Worm (Caenorhabditis elegans): ENCODE measurements around the gene zip-1.

- TF ChIP-seq flt-1 (GFP tag; IDR thresholded peaks at IDR 0.05) (no peak), med-1 (GFP tag; optimal IDR thresholded peaks at IDR 0.05; ENCODE audit: insufficient read depth) (no peak), cog-1 (tag; optimal IDR thresholded peaks at IDR 0.05) (no peak), ztf-29 (GFP tag; IDR thresholded peaks at IDR 0.05) (no peak), T22C8.4 (GFP tag; IDR thresholded peaks at IDR 0.05) (no peak), ref-1 (GFP tag; conservative IDR thresholded peaks at IDR 0.05) (no peak), tab-1 (GFP tag; IDR thresholded peaks at IDR 0.05) (no peak), ztf-23 (GFP tag; IDR thresholded peaks at IDR 0.05) (no peak), klf-2 (GFP tag; conservative IDR thresholded peaks at IDR 0.05) (no peak)
Measured at ce11 chrIII:12358461-12358860, 24.9 kb downstream of the zip-1 start, which contains the start of gene Y75B8A.32.

Measured in whole organism, midembryonic.